Worm (Caenorhabditis elegans) whole organism, midembryonic: ENCODE results near the gene K06A9.1.

Source experiments
- T22C8.4 ChIP-seq: fragments of 200-800 bp; sonication (Bioruptor generic); IDR thresholded peaks from 2 replicates; pipeline ENCODE4 v1.3.6; 2022; ENCODE audit warnings: missing genetic modification characterization, missing compliant biosample characterization
- klf-2 ChIP-seq: fragments of 200-800 bp; sonication (Bioruptor generic); conservative IDR thresholded peaks from 2 replicates; pipeline ENCODE4 v1.3.6; 2022; ENCODE audit warnings: missing genetic modification reagents, missing genetic modification characterization, missing compliant biosample characterization
- ref-1 ChIP-seq: fragments of 200-800 bp; sonication (Bioruptor generic); conservative IDR thresholded peaks from 2 replicates; pipeline ENCODE4 v1.3.6; 2022; ENCODE audit warnings: missing genetic modification reagents, missing genetic modification characterization, missing compliant biosample characterization
- tab-1 ChIP-seq: fragments of 200-800 bp; sonication (Bioruptor generic); IDR thresholded peaks from 2 replicates; pipeline ENCODE4 v1.3.6; 2022; ENCODE audit warnings: missing genetic modification characterization, missing compliant biosample characterization
- ztf-29 ChIP-seq: fragments of 200-800 bp; sonication (Bioruptor generic); IDR thresholded peaks from 2 replicates; pipeline ENCODE4 v1.3.6; 2022; ENCODE audit warnings: missing genetic modification reagents, missing genetic modification characterization, missing compliant biosample characterization

ce11 chrX:1589114-1589902 is 42.0 kb downstream of the K06A9.1 start:
- no peak for TF ChIP-seq ref-1 (GFP tag; lab: Robert Waterston, UW)
- no peak for TF ChIP-seq ztf-29
- TF ChIP-seq tab-1 (GFP tag; lab: Robert Waterston, UW) = no peak
- TF ChIP-seq T22C8.4 (GFP tag; lab: Robert Waterston, UW) = no peak
- TF ChIP-seq klf-2 (GFP tag; lab: Robert Waterston, UW) = no peak
